Worm (Caenorhabditis elegans): Measurements from ENCODE around the gene sel-5.

sel-5 gene

ce11 chrIII:4568455-4568854 is 9.8 kb downstream of the sel-5 start, which contains the start of gene idhg-1 (continued):
- peak; percentile 26 for TF ChIP-seq nhr-84 (tag; optimal IDR thresholded peaks at IDR 0.05)
- TF ChIP-seq skn-1 (tag; optimal IDR thresholded peaks at IDR 0.05) = peak; percentile 49
- TF ChIP-seq hlh-4 (tag; optimal IDR thresholded peaks at IDR 0.05) = no peak
- no peak for TF ChIP-seq ceh-8 (GFP tag; optimal IDR thresholded peaks at IDR 0.05)
- TF ChIP-seq mef-2 (tag; optimal IDR thresholded peaks at IDR 0.05) = no peak
- TF ChIP-seq lin-39 (tag; optimal IDR thresholded peaks at IDR 0.05) = peak; percentile 35
- TF ChIP-seq snpc-4 (tag; optimal IDR thresholded peaks at IDR 0.05) = peak; percentile 58
- TF ChIP-seq fkh-4 (tag; optimal IDR thresholded peaks at IDR 0.05; ENCODE audit: borderline replicate concordance) = no peak
- TF ChIP-seq egl-13 (tag; optimal IDR thresholded peaks at IDR 0.05) = peak; percentile 40
- TF ChIP-seq irx-1 (tag; optimal IDR thresholded peaks at IDR 0.05) = peak; percentile 34
- TF ChIP-seq F16B12.6 (tag; optimal IDR thresholded peaks at IDR 0.05) = peak; percentile 29
- TF ChIP-seq mdl-1 (tag; optimal IDR thresholded peaks at IDR 0.05) = no peak
- peak; percentile 71 for TF ChIP-seq nhr-90 (tag; optimal IDR thresholded peaks at IDR 0.05; ENCODE audit: poor library complexity)
- TF ChIP-seq egl-27 (tag; optimal IDR thresholded peaks at IDR 0.05) = no peak
- no peak for TF ChIP-seq nhr-28 (tag; optimal IDR thresholded peaks at IDR 0.05)
- TF ChIP-seq nhr-47 (tag; optimal IDR thresholded peaks at IDR 0.05) = peak; percentile 76
- peak in 1 of 2 experiments; percentile 55 for TF ChIP-seq ztf-11 (tag; optimal IDR thresholded peaks at IDR 0.05)
- TF ChIP-seq grh-1 (GFP tag; IDR thresholded peaks at IDR 0.05) = no peak
- TF ChIP-seq snu-23 (GFP tag; optimal IDR thresholded peaks at IDR 0.05) = peak; percentile 85
- TF ChIP-seq ces-1 (GFP tag; optimal IDR thresholded peaks at IDR 0.05) = no peak
- TF ChIP-seq nhr-77 (tag; optimal IDR thresholded peaks at IDR 0.05) = peak; percentile 9
- peak; percentile 86 for TF ChIP-seq nhr-85 (tag)
- TF ChIP-seq Y116A8C.19 (tag; optimal IDR thresholded peaks at IDR 0.05; ENCODE audit: borderline replicate concordance) = no peak
- peak; percentile 4 for TF ChIP-seq lin-15B (tag; optimal IDR thresholded peaks at IDR 0.05)
- TF ChIP-seq zip-4 (GFP tag; optimal IDR thresholded peaks at IDR 0.05) = no peak
- no peak for TF ChIP-seq C04F5.9 (tag; optimal IDR thresholded peaks at IDR 0.05)
- no peak for TF ChIP-seq unc-98 (GFP tag; IDR thresholded peaks at IDR 0.05)
- no peak for TF ChIP-seq pag-3 (tag; optimal IDR thresholded peaks at IDR 0.05; ENCODE audit: borderline replicate concordance, insufficient read depth)
- TF ChIP-seq sox-4 (tag; optimal IDR thresholded peaks at IDR 0.05) = peak; percentile 24
- TF ChIP-seq nhr-237 (tag; optimal IDR thresholded peaks at IDR 0.05) = no peak
- peak; percentile 47 to 61 (median 58) for TF ChIP-seq dpl-1 (GFP tag; optimal IDR thresholded peaks at IDR 0.05)
- peak; percentile 7 for TF ChIP-seq pax-3 (tag; optimal IDR thresholded peaks at IDR 0.05)
- peak; percentile 61 for TF ChIP-seq unc-130 (tag; optimal IDR thresholded peaks at IDR 0.05)
- no peak for TF ChIP-seq aly-2 (tag; optimal IDR thresholded peaks at IDR 0.05)
- no peak for TF ChIP-seq ets-5 (GFP tag; IDR thresholded peaks at IDR 0.05)
- no peak for TF ChIP-seq ceh-63 (GFP tag; optimal IDR thresholded peaks at IDR 0.05)
- TF ChIP-seq xbp-1 (tag; optimal IDR thresholded peaks at IDR 0.05) = peak; percentile 71
- peak; percentile 59 for TF ChIP-seq mep-1 (tag; optimal IDR thresholded peaks at IDR 0.05)
- no peak for TF ChIP-seq fkh-10 (GFP tag; optimal IDR thresholded peaks at IDR 0.05)
- peak; percentile 37 for TF ChIP-seq fkh-8 (tag; optimal IDR thresholded peaks at IDR 0.05)
- TF ChIP-seq isw-1 (GFP tag; IDR thresholded peaks at IDR 0.05) = no peak; the same call in none of the 2 replicates
- peak; percentile 72 for TF ChIP-seq nhr-20 (tag; optimal IDR thresholded peaks at IDR 0.05)
- TF ChIP-seq aha-1 (tag; optimal IDR thresholded peaks at IDR 0.05) = no peak
- TF ChIP-seq hlh-17 (GFP tag; optimal IDR thresholded peaks at IDR 0.05; ENCODE audit: borderline replicate concordance) = no peak
- TF ChIP-seq nhr-12 (tag; optimal IDR thresholded peaks at IDR 0.05) = no peak
- peak; percentile 80 for TF ChIP-seq nhr-71 (tag; optimal IDR thresholded peaks at IDR 0.05)
- TF ChIP-seq nhr-76 (tag; optimal IDR thresholded peaks at IDR 0.05) = no peak
- peak; percentile 63 for TF ChIP-seq lir-3 (tag; optimal IDR thresholded peaks at IDR 0.05; ENCODE audit: poor library complexity)
- no peak for TF ChIP-seq unc-30 (tag; optimal IDR thresholded peaks at IDR 0.05)
- no peak for TF ChIP-seq tlp-1 (tag; optimal IDR thresholded peaks at IDR 0.05)
- TF ChIP-seq tbx-2 (tag; optimal IDR thresholded peaks at IDR 0.05) = peak; percentile 52
- peak; percentile 48 to 65 for TF ChIP-seq efl-1 (optimal IDR thresholded peaks at IDR 0.05)
- TF ChIP-seq efl-1 (GFP tag; optimal IDR thresholded peaks at IDR 0.05 in 1 of 2) = peak; percentile 38 to 96
- no peak for TF ChIP-seq sptf-1 (tag; optimal IDR thresholded peaks at IDR 0.05)
